Worm (Caenorhabditis elegans) whole organism, midembryonic: ENCODE measurements around the gene npp-16.

Experiments used
- flt-1 ChIP-seq: fragments of 200-800 bp; sonication (Bioruptor generic); IDR thresholded peaks from 2 replicates; pipeline ENCODE4 v1.3.6; 2022; ENCODE audit warnings: missing genetic modification characterization, missing compliant biosample characterization
- klf-2 ChIP-seq: fragments of 200-800 bp; sonication (Bioruptor generic); conservative IDR thresholded peaks from 2 replicates; pipeline ENCODE4 v1.3.6; 2022; ENCODE audit warnings: missing genetic modification reagents, missing genetic modification characterization, missing compliant biosample characterization
- med-1 ChIP-seq: sonication (generic microtip); optimal IDR thresholded peaks from 2 replicates; lab custom pipeline; 2017; ENCODE audit warnings: missing genetic modification characterization, mild to moderate bottlenecking, missing compliant biosample characterization, antibody characterized with exemption, missing genetic modification reagents; ENCODE audit not compliant: insufficient read depth
- ref-1 ChIP-seq: fragments of 200-800 bp; sonication (Bioruptor generic); conservative IDR thresholded peaks from 2 replicates; pipeline ENCODE4 v1.3.6; 2022; ENCODE audit warnings: missing genetic modification reagents, missing genetic modification characterization, missing compliant biosample characterization
- tab-1 ChIP-seq: fragments of 200-800 bp; sonication (Bioruptor generic); IDR thresholded peaks from 2 replicates; pipeline ENCODE4 v1.3.6; 2022; ENCODE audit warnings: missing genetic modification characterization, missing compliant biosample characterization
- ztf-29 ChIP-seq: fragments of 200-800 bp; sonication (Bioruptor generic); IDR thresholded peaks from 2 replicates; pipeline ENCODE4 v1.3.6; 2022; ENCODE audit warnings: missing genetic modification reagents, missing genetic modification characterization, missing compliant biosample characterization

DNA sequence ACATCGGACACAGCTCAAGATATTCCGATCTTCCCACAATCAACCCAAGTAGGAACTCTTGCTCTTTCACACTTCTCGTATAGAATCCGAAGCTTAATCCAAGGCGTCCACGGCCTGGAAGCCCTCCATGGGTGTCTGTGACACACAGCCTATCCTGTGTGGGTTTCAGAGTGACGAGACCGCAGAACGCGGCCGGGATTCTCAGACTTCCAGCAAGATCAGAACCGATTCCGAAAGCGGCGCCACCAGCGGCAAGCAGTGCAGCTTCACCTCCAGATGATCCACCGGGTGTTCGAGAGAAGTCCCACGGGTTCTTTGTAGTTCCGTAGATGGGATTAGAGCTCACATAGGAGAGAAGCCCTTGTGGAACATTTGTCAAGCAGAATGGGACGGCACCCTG lies 12.9 kb upstream of the npp-16 start:
- TF ChIP-seq med-1 (GFP tag; lab: Kevin White, UChicago), result no peak
- no peak for TF ChIP-seq klf-2 (GFP tag; lab: Robert Waterston, UW)
- TF ChIP-seq ref-1, result no peak
- no peak for TF ChIP-seq tab-1 (GFP tag; lab: Robert Waterston, UW)
- no peak for TF ChIP-seq flt-1 (GFP tag; lab: Robert Waterston, UW)
- TF ChIP-seq ztf-29 (GFP tag; lab: Robert Waterston, UW), result no peak
